Worm (Caenorhabditis elegans) whole organism, midembryonic: Measurements from ENCODE around the gene dot-1.4.
A peak's percentile ranks its signal among the peaks of the same experiment; 100 is the strongest.

Source experiments
- T22C8.4 ChIP-seq: fragments of 200-800 bp; sonication (Bioruptor generic); IDR thresholded peaks from 2 replicates; pipeline ENCODE4 v1.3.6; 2022; ENCODE audit warnings: missing genetic modification characterization, missing compliant biosample characterization
- cog-1 ChIP-seq: sonication (generic microtip); optimal IDR thresholded peaks from 2 replicates; lab custom pipeline; 2016; ENCODE audit warnings: missing genetic modification characterization, missing compliant biosample characterization
- flt-1 ChIP-seq: fragments of 200-800 bp; sonication (Bioruptor generic); IDR thresholded peaks from 2 replicates; pipeline ENCODE4 v1.3.6; 2022; ENCODE audit warnings: missing genetic modification characterization, missing compliant biosample characterization
- klf-2 ChIP-seq: fragments of 200-800 bp; sonication (Bioruptor generic); conservative IDR thresholded peaks from 2 replicates; pipeline ENCODE4 v1.3.6; 2022; ENCODE audit warnings: missing genetic modification reagents, missing genetic modification characterization, missing compliant biosample characterization
- med-1 ChIP-seq: sonication (generic microtip); optimal IDR thresholded peaks from 2 replicates; lab custom pipeline; 2017; ENCODE audit warnings: missing genetic modification characterization, mild to moderate bottlenecking, missing compliant biosample characterization, antibody characterized with exemption, missing genetic modification reagents; ENCODE audit not compliant: insufficient read depth
- ref-1 ChIP-seq: fragments of 200-800 bp; sonication (Bioruptor generic); conservative IDR thresholded peaks from 2 replicates; pipeline ENCODE4 v1.3.6; 2022; ENCODE audit warnings: missing genetic modification reagents, missing genetic modification characterization, missing compliant biosample characterization
- tab-1 ChIP-seq: fragments of 200-800 bp; sonication (Bioruptor generic); IDR thresholded peaks from 2 replicates; pipeline ENCODE4 v1.3.6; 2022; ENCODE audit warnings: missing genetic modification characterization, missing compliant biosample characterization
- ztf-23 ChIP-seq: fragments of 200-800 bp; sonication (Bioruptor generic); IDR thresholded peaks from 2 replicates; pipeline ENCODE4 v1.3.6; 2022; ENCODE audit warnings: missing genetic modification reagents, missing genetic modification characterization, missing compliant biosample characterization
- ztf-29 ChIP-seq: fragments of 200-800 bp; sonication (Bioruptor generic); IDR thresholded peaks from 2 replicates; pipeline ENCODE4 v1.3.6; 2022; ENCODE audit warnings: missing genetic modification reagents, missing genetic modification characterization, missing compliant biosample characterization

dot-1.4 gene

ce11 chrX:11938826-11939225 is 7.4 kb upstream of the dot-1.4 start, which contains the start of gene F55G7.5:
Gene F55G7.5, minus strand, starts transcription at chrX:11938926.
- TF ChIP-seq klf-2: no peak
- no peak for TF ChIP-seq cog-1 (tag; lab: Kevin White, UChicago)
- no peak for TF ChIP-seq ztf-29 (GFP tag; lab: Robert Waterston, UW)
- no peak for TF ChIP-seq flt-1 (GFP tag; lab: Robert Waterston, UW)
- TF ChIP-seq med-1 (GFP tag; lab: Kevin White, UChicago): no peak
- TF ChIP-seq ztf-23 (GFP tag; lab: Robert Waterston, UW): no peak
- no peak for TF ChIP-seq ref-1
- TF ChIP-seq tab-1: no peak
- no peak for TF ChIP-seq T22C8.4 (GFP tag; lab: Robert Waterston, UW)

- TF ChIP-seq med-1 (GFP tag; lab: Kevin White, UChicago) (peak; percentile 64), ztf-29 (GFP tag; lab: Robert Waterston, UW) (no peak), ztf-23 (GFP tag; lab: Robert Waterston, UW) (peak; percentile 86), ref-1 (peak; percentile 48), cog-1 (tag; lab: Kevin White, UChicago) (peak; percentile 95), T22C8.4 (GFP tag; lab: Robert Waterston, UW) (peak; percentile 100), flt-1 (GFP tag; lab: Robert Waterston, UW) (peak; percentile 90), klf-2 (peak; percentile 67), tab-1 (peak; percentile 74; the same call in 1 of the 2 replicates)
Observed at ce11 chrX:11937343-11937935, 6.0 kb upstream of the dot-1.4 start.

ce11 chrX:11934933-11935332 is 3.5 kb upstream of the dot-1.4 start:
- TF ChIP-seq flt-1 (GFP tag; lab: Robert Waterston, UW) (peak; percentile 92), ztf-23 (GFP tag; lab: Robert Waterston, UW) (peak; percentile 85), med-1 (GFP tag; lab: Kevin White, UChicago) (peak; percentile 41), tab-1 (peak; percentile 90), ztf-29 (GFP tag; lab: Robert Waterston, UW) (0 out of 2 replicates have a peak, but pooled peaks have one; percentile 58), ref-1 (peak; percentile 72), klf-2 (peak; percentile 79), cog-1 (tag; lab: Kevin White, UChicago) (peak; percentile 69), T22C8.4 (GFP tag; lab: Robert Waterston, UW) (peak; percentile 63; the same call in 1 of the 2 replicates)

- no peak for TF ChIP-seq cog-1 (tag; lab: Kevin White, UChicago)
- 0 out of 2 replicates have a peak, but pooled peaks have one; percentile 32 for TF ChIP-seq tab-1
- TF ChIP-seq flt-1 (GFP tag; lab: Robert Waterston, UW): 0 out of 2 replicates have a peak, but pooled peaks have one; percentile 32
- TF ChIP-seq T22C8.4 (GFP tag; lab: Robert Waterston, UW): no peak
Observed at ce11 chrX:11933547-11933946, 2.1 kb upstream of the dot-1.4 start.

ce11 chrX:11927585-11927984 is 3.9 kb downstream of the dot-1.4 start, which contains the start of gene F55G7.4:
Gene F55G7.4, plus strand, starts transcription at chrX:11927885.
- TF ChIP-seq med-1 (GFP tag; lab: Kevin White, UChicago) (no peak), T22C8.4 (GFP tag; lab: Robert Waterston, UW) (no peak), cog-1 (tag; lab: Kevin White, UChicago) (no peak), ztf-29 (GFP tag; lab: Robert Waterston, UW) (no peak), tab-1 (no peak), ref-1 (no peak), klf-2 (no peak), ztf-23 (GFP tag; lab: Robert Waterston, UW) (no peak), flt-1 (GFP tag; lab: Robert Waterston, UW) (no peak)

ce11 chrX:11925243-11925642 is 6.2 kb downstream of the dot-1.4 start:
- TF ChIP-seq ref-1: no peak
- no peak for TF ChIP-seq med-1 (GFP tag; lab: Kevin White, UChicago)
- no peak for TF ChIP-seq cog-1 (tag; lab: Kevin White, UChicago)
- no peak for TF ChIP-seq ztf-23 (GFP tag; lab: Robert Waterston, UW)
- no peak for TF ChIP-seq klf-2
- no peak for TF ChIP-seq T22C8.4 (GFP tag; lab: Robert Waterston, UW)
- no peak for TF ChIP-seq ztf-29 (GFP tag; lab: Robert Waterston, UW)
- no peak for TF ChIP-seq tab-1
- TF ChIP-seq flt-1 (GFP tag; lab: Robert Waterston, UW): no peak

- TF ChIP-seq med-1 (GFP tag; lab: Kevin White, UChicago): no peak
- TF ChIP-seq klf-2: no peak
- no peak for TF ChIP-seq T22C8.4 (GFP tag; lab: Robert Waterston, UW)
- TF ChIP-seq flt-1 (GFP tag; lab: Robert Waterston, UW): no peak
- no peak for TF ChIP-seq ztf-29 (GFP tag; lab: Robert Waterston, UW)
- TF ChIP-seq ref-1: no peak
- TF ChIP-seq cog-1 (tag; lab: Kevin White, UChicago): no peak
- no peak for TF ChIP-seq tab-1
- TF ChIP-seq ztf-23 (GFP tag; lab: Robert Waterston, UW): no peak
Observed at ce11 chrX:11924158-11924557, 7.3 kb downstream of the dot-1.4 start, which contains the start of gene F55G7.1. Gene F55G7.1, plus strand, starts transcription at chrX:11924433.

- no peak for TF ChIP-seq cog-1 (tag; lab: Kevin White, UChicago)
- no peak for TF ChIP-seq ref-1
- TF ChIP-seq med-1 (GFP tag; lab: Kevin White, UChicago): no peak
- no peak for TF ChIP-seq T22C8.4 (GFP tag; lab: Robert Waterston, UW)
- TF ChIP-seq klf-2: no peak
- no peak for TF ChIP-seq tab-1
- no peak for TF ChIP-seq flt-1 (GFP tag; lab: Robert Waterston, UW)
- TF ChIP-seq ztf-29 (GFP tag; lab: Robert Waterston, UW): no peak
- TF ChIP-seq ztf-23 (GFP tag; lab: Robert Waterston, UW): no peak
Observed at ce11 chrX:11920723-11921283, 10.7 kb downstream of the dot-1.4 start, which contains the start of gene Y62H9A.14. Gene Y62H9A.14, plus strand, starts transcription at chrX:11921233.

- TF ChIP-seq ref-1 (no peak), T22C8.4 (GFP tag; lab: Robert Waterston, UW) (no peak), flt-1 (GFP tag; lab: Robert Waterston, UW) (no peak), tab-1 (no peak), ztf-29 (GFP tag; lab: Robert Waterston, UW) (no peak), cog-1 (tag; lab: Kevin White, UChicago) (no peak), klf-2 (no peak)
Observed at ce11 chrX:11917994-11918393, 13.5 kb downstream of the dot-1.4 start, which contains the start of gene Y62H9A.16. Gene Y62H9A.16, plus strand, starts transcription at chrX:11918294.
